Worm (Caenorhabditis elegans): ENCODE results near the gene C07E3.4.

DNA sequence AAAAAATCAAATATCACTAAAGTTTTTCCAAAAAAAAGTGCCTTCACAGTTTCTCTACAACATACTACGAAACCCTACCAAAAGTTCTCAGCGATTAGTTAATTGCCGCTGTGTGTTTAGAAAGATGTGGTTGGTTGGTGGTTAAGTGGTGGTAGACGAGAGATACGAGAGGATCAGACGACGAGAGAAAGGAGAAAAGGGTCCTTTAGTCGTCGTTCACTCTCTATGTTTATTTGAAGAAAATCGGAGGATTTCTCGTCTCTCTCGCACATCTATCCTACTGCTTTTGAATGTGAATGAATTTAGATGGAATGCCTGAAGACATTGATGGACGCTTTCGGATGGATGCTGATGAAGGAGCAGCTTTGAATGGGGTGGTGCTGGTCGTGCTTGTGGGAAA, 10.2 kb downstream of the C07E3.4 start:
- TF ChIP-seq tra-1 (GFP tag; IDR thresholded peaks at IDR 0.05) (no peak), unc-39 (tag; optimal IDR thresholded peaks at IDR 0.05) (no peak)
